Fruit fly (Drosophila melanogaster) whole organism, embryonic: ENCODE data around the gene upd1.

Experiments
- Antp ChIP-seq: fragments of 200-800 bp; sonication (Bioruptor generic); optimal IDR thresholded peaks from 3 replicates; lab custom pipeline; 2016; ENCODE audit warnings: missing biosample characterization, missing genetic modification characterization
- Atf6 ChIP-seq: fragments of 200-800 bp; sonication (Bioruptor generic); IDR thresholded peaks from 2 replicates; pipeline ENCODE4 v1.3.6; 2022; ENCODE audit warnings: missing biosample characterization, missing genetic modification characterization
- B-H1 ChIP-seq: fragments of 200-800 bp; sonication (Bioruptor generic); IDR thresholded peaks from 3 replicates; pipeline ENCODE4 v1.3.6; 2022; ENCODE audit warnings: missing biosample characterization, missing genetic modification characterization
- B-H2 ChIP-seq: fragments of 200-800 bp; sonication (Bioruptor generic); optimal IDR thresholded peaks from 2 replicates; lab custom pipeline; 2018; ENCODE audit warnings: missing biosample characterization, mild to moderate bottlenecking, missing genetic modification characterization
- Bdp1 ChIP-seq: fragments of 200-800 bp; sonication (Bioruptor generic); optimal IDR thresholded peaks from 3 replicates; lab custom pipeline; 2016; ENCODE audit warnings: missing biosample characterization, missing genetic modification characterization
- CG10209 ChIP-seq: fragments of 200-800 bp; sonication (Bioruptor generic); optimal IDR thresholded peaks from 3 replicates; lab custom pipeline; 2017; ENCODE audit warnings: missing biosample characterization, mild to moderate bottlenecking, missing genetic modification characterization, missing genetic modification reagents
- CG11085 ChIP-seq: fragments of 200-800 bp; sonication (Bioruptor generic); IDR thresholded peaks from 2 replicates; pipeline ENCODE4 v1.3.6; 2022; ENCODE audit warnings: missing biosample characterization, missing genetic modification characterization
- CG11093 ChIP-seq: fragments of 200-800 bp; sonication (Bioruptor generic); IDR thresholded peaks from 3 replicates; pipeline ENCODE4 v1.3.6; 2022; ENCODE audit warnings: missing biosample characterization, missing genetic modification characterization
- CG11696 ChIP-seq: fragments of 200-800 bp; sonication (Bioruptor generic); IDR thresholded peaks from 2 replicates; pipeline ENCODE4 v1.3.6; 2022; ENCODE audit warnings: missing biosample characterization, missing genetic modification characterization
- CG11723 ChIP-seq: fragments of 200-800 bp; sonication (Bioruptor generic); optimal IDR thresholded peaks from 2 replicates; lab custom pipeline; 2017; ENCODE audit warnings: missing biosample characterization, mild to moderate bottlenecking, missing genetic modification characterization
- CG13775 ChIP-seq: fragments of 200-800 bp; sonication (Bioruptor generic); optimal IDR thresholded peaks from 3 replicates; lab custom pipeline; 2017; ENCODE audit warnings: missing biosample characterization, mild to moderate bottlenecking, missing genetic modification characterization
- CG18262 ChIP-seq: fragments of 200-800 bp; optimal IDR thresholded peaks from 3 replicates; lab custom pipeline; 2019; ENCODE audit warnings: missing biosample characterization, mild to moderate bottlenecking, missing genetic modification characterization, moderate library complexity
- CG18619 ChIP-seq: fragments of 200-800 bp; sonication (Bioruptor generic); optimal IDR thresholded peaks from 3 replicates; lab custom pipeline; 2017; ENCODE audit warnings: missing biosample characterization, mild to moderate bottlenecking, missing genetic modification characterization
- CG2202 ChIP-seq: fragments of 200-800 bp; sonication (Bioruptor generic); optimal IDR thresholded peaks from 2 replicates; lab custom pipeline; 2018; ENCODE audit warnings: missing biosample characterization, mild to moderate bottlenecking, missing genetic modification characterization
- CG30403 ChIP-seq: fragments of 200-800 bp; sonication (Bioruptor generic); optimal IDR thresholded peaks from 3 replicates; lab custom pipeline; 2016; ENCODE audit warnings: missing biosample characterization, missing genetic modification characterization
- CG33213 ChIP-seq: fragments of 200-800 bp; sonication (Bioruptor generic); optimal IDR thresholded peaks from 3 replicates; lab custom pipeline; 2016; ENCODE audit warnings: missing biosample characterization, missing genetic modification characterization
- CG43689 ChIP-seq: fragments of 200-800 bp; sonication (Bioruptor generic); IDR thresholded peaks from 2 replicates; pipeline ENCODE4 v1.3.6; 2022; ENCODE audit warnings: missing biosample characterization, missing genetic modification characterization
- CG4854 ChIP-seq: fragments of 200-800 bp; sonication (Bioruptor generic); optimal IDR thresholded peaks from 2 replicates; lab custom pipeline; 2016; ENCODE audit warnings: missing biosample characterization, missing genetic modification characterization, inconsistent platforms
- CG6854 ChIP-seq: fragments of 200-800 bp; sonication (Bioruptor generic); optimal IDR thresholded peaks from 3 replicates; lab custom pipeline; 2017; ENCODE audit warnings: missing biosample characterization, mild to moderate bottlenecking, missing genetic modification characterization
- CG7372 ChIP-seq: fragments of 200-800 bp; sonication (Bioruptor generic); IDR thresholded peaks from 2 replicates; pipeline ENCODE4 v1.3.6; 2022; ENCODE audit warnings: missing biosample characterization, missing genetic modification characterization
- CG8281 ChIP-seq: fragments of 200-800 bp; sonication (Bioruptor generic); optimal IDR thresholded peaks from 2 replicates; lab custom pipeline; 2018; ENCODE audit warnings: missing biosample characterization, mild to moderate bottlenecking, missing genetic modification characterization, moderate library complexity
- CHES-1-like ChIP-seq: fragments of 200-800 bp; sonication (Bioruptor generic); optimal IDR thresholded peaks from 2 replicates; lab custom pipeline; 2016; ENCODE audit warnings: missing biosample characterization, missing genetic modification characterization
- CrebB ChIP-seq: fragments of 200-800 bp; sonication (Bioruptor generic); optimal IDR thresholded peaks from 3 replicates; lab custom pipeline; 2018; ENCODE audit warnings: missing biosample characterization, mild to moderate bottlenecking, missing genetic modification characterization
- Dad ChIP-seq: fragments of 200-800 bp; sonication (Bioruptor generic); optimal IDR thresholded peaks from 3 replicates; lab custom pipeline; 2016; ENCODE audit warnings: missing biosample characterization, missing genetic modification characterization
- Dll ChIP-seq: fragments of 200-800 bp; sonication (Bioruptor generic); IDR thresholded peaks from 4 replicates; pipeline ENCODE4 v1.3.6; 2022; ENCODE audit warnings: missing biosample characterization, missing genetic modification characterization; ENCODE audit not compliant: partially characterized antibody
- E2f1 ChIP-seq: fragments of 200-800 bp; sonication (Bioruptor generic); IDR thresholded peaks from 2 replicates; pipeline ENCODE4 v1.3.6; 2022; ENCODE audit warnings: missing biosample characterization, missing genetic modification characterization
- Elba2 ChIP-seq: fragments of 200-800 bp; sonication (Bioruptor generic); optimal IDR thresholded peaks from 3 replicates; lab custom pipeline; 2016; ENCODE audit warnings: missing biosample characterization, missing genetic modification characterization
- Hsf ChIP-seq: fragments of 200-800 bp; sonication (Bioruptor generic); optimal IDR thresholded peaks from 3 replicates; lab custom pipeline; 2016; ENCODE audit warnings: missing biosample characterization, missing genetic modification characterization
- Lhr ChIP-seq: fragments of 200-800 bp; sonication (Bioruptor generic); optimal IDR thresholded peaks from 3 replicates; lab custom pipeline; 2017; ENCODE audit warnings: mild to moderate bottlenecking, missing biosample characterization, missing genetic modification reagents, missing genetic modification characterization
- Opbp ChIP-seq: fragments of 200-800 bp; sonication (Bioruptor generic); IDR thresholded peaks from 3 replicates; pipeline ENCODE4 v1.3.6; 2022; ENCODE audit warnings: missing biosample characterization, missing genetic modification characterization; ENCODE audit not compliant: partially characterized antibody
- PHDP ChIP-seq: fragments of 200-800 bp; sonication (Bioruptor generic); optimal IDR thresholded peaks from 3 replicates; lab custom pipeline; 2018; ENCODE audit warnings: missing biosample characterization, mild to moderate bottlenecking, missing genetic modification characterization, moderate library complexity
- Poxn ChIP-seq: fragments of 200-800 bp; sonication (Bioruptor generic); IDR thresholded peaks from 2 replicates; pipeline ENCODE4 v1.3.6; 2022; ENCODE audit warnings: missing biosample characterization, missing genetic modification characterization
- Six4 ChIP-seq: fragments of 200-800 bp; sonication (Bioruptor generic); optimal IDR thresholded peaks from 2 replicates; lab custom pipeline; 2016; ENCODE audit warnings: missing biosample characterization, missing genetic modification characterization
- Xrp1 ChIP-seq: fragments of 200-800 bp; sonication (Bioruptor generic); IDR thresholded peaks from 2 replicates; pipeline ENCODE4 v1.3.6; 2022; ENCODE audit warnings: missing biosample characterization, missing genetic modification characterization
- bbx ChIP-seq: fragments of 200-800 bp; sonication (Bioruptor generic); IDR thresholded peaks from 2 replicates; pipeline ENCODE4 v1.3.6; 2022; ENCODE audit warnings: missing biosample characterization, missing genetic modification characterization; ENCODE audit not compliant: partially characterized antibody
- croc ChIP-seq: fragments of 200-800 bp; sonication (Bioruptor generic); conservative IDR thresholded peaks from 3 replicates; pipeline ENCODE4 v1.3.6; 2022; ENCODE audit warnings: missing biosample characterization, missing genetic modification characterization
- crp ChIP-seq, 2 experiments: fragments of 200-800 bp; sonication (Bioruptor generic); optimal IDR thresholded peaks; 2 replicates in 1 of 2; 3 replicates in 1 of 2; lab custom pipeline; 2017; ENCODE audit warnings: missing biosample characterization in 2 of 2, missing genetic modification characterization in 2 of 2, mild to moderate bottlenecking in 1 of 2, moderate library complexity in 1 of 2
- cwo ChIP-seq: fragments of 200-800 bp; sonication (Bioruptor generic); optimal IDR thresholded peaks from 3 replicates; lab custom pipeline; 2017; ENCODE audit warnings: missing biosample characterization, missing genetic modification characterization, mild to moderate bottlenecking, moderate library complexity, missing genetic modification reagents
- danr ChIP-seq: fragments of 200-800 bp; sonication (Bioruptor generic); IDR thresholded peaks from 2 replicates; pipeline ENCODE4 v1.3.6; 2022; ENCODE audit warnings: missing biosample characterization, missing genetic modification characterization
- dati ChIP-seq: fragments of 200-800 bp; sonication (Bioruptor generic); IDR thresholded peaks from 2 replicates; pipeline ENCODE4 v1.3.6; 2022; ENCODE audit warnings: missing biosample characterization, missing genetic modification characterization
- disco-r ChIP-seq: fragments of 200-800 bp; sonication (Bioruptor generic); optimal IDR thresholded peaks from 2 replicates; lab custom pipeline; 2016; ENCODE audit warnings: missing biosample characterization, missing genetic modification characterization
- fd64A ChIP-seq: fragments of 200-800 bp; sonication (Bioruptor generic); optimal IDR thresholded peaks from 3 replicates; lab custom pipeline; 2018; ENCODE audit warnings: missing biosample characterization, mild to moderate bottlenecking, missing genetic modification characterization
- lola ChIP-seq, 3 experiments: fragments of >200 bp in 2 of 3; fragments of 200-800 bp in 1 of 3; sonication (Bioruptor generic) in 1 of 3; optimal IDR thresholded peaks; 2 replicates each; lab custom pipeline; 2017 to 2019; ENCODE audit warnings: missing biosample characterization in 3 of 3, missing genetic modification characterization in 3 of 3, mild to moderate bottlenecking in 1 of 3, moderate library complexity in 1 of 3
- pan ChIP-seq, 4 experiments: fragments of >200 bp in 3 of 4; fragments of 200-800 bp in 1 of 4; sonication (Bioruptor generic) in 1 of 4; optimal IDR thresholded peaks in 3 of 4; IDR thresholded peaks in 1 of 4; 2 replicates each; pipeline versions ENCODE4 v1.3.6 to Lab custom; 2017 to 2022; ENCODE audit warnings: missing biosample characterization in 2 of 4, missing genetic modification characterization in 2 of 4, mixed read lengths in 1 of 4
- pfk ChIP-seq: fragments of 200-800 bp; sonication (Bioruptor generic); optimal IDR thresholded peaks from 2 replicates; lab custom pipeline; 2018; ENCODE audit warnings: missing biosample characterization, mild to moderate bottlenecking, missing genetic modification characterization, moderate library complexity
- ro ChIP-seq: fragments of 200-800 bp; sonication (Bioruptor generic); IDR thresholded peaks from 2 replicates; pipeline ENCODE4 v1.3.6; 2022; ENCODE audit warnings: missing biosample characterization, missing genetic modification characterization
- row ChIP-seq: fragments of 200-800 bp; sonication (Bioruptor generic); IDR thresholded peaks from 3 replicates; pipeline ENCODE4 v1.3.6; 2022; ENCODE audit warnings: missing biosample characterization, missing genetic modification characterization
- sob ChIP-seq: fragments of 200-800 bp; sonication (Bioruptor generic); IDR thresholded peaks from 2 replicates; pipeline ENCODE4 v1.3.6; 2022; ENCODE audit warnings: missing biosample characterization, missing genetic modification characterization
- tx ChIP-seq: fragments of 200-800 bp; sonication (Bioruptor generic); optimal IDR thresholded peaks from 2 replicates; lab custom pipeline; 2016; ENCODE audit warnings: missing biosample characterization, missing genetic modification characterization
- unpg ChIP-seq: fragments of 200-800 bp; sonication (Bioruptor generic); optimal IDR thresholded peaks from 3 replicates; lab custom pipeline; 2018; ENCODE audit warnings: missing biosample characterization, mild to moderate bottlenecking, missing genetic modification characterization, moderate library complexity

Gene upd1

DNA sequence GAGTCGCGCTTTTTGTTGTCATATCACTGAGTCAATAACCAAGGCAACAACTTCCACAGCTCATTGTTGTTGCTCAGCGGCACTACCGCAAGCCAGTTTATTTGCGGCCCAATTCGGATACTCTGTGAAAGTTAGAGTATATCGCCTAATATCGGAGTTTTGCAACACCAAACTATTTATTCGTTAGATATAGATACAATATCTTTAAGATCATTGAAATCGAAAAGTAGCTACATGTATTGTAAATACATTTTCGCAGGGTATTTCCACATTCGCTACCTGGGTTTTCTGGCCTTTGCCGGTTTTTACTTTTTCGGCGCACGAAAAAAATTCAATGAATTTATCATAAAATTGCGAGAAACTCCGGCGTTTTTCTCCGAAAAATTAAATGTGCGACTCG lies 15.1 kb downstream of the upd1 start (continued):
- peak; percentile 52 for TF ChIP-seq CG6854 (GFP tag; lab: Kevin White, UChicago)
- TF ChIP-seq Xrp1 = peak; percentile 76
- peak; percentile 36 for TF ChIP-seq CG8281 (tag; lab: Kevin White, UChicago)
- TF ChIP-seq unpg (GFP tag; lab: Kevin White, UChicago) = peak; percentile 76
- peak; percentile 53; the same call in 1 of the 2 replicates for TF ChIP-seq dati (GFP tag; lab: Robert Waterston, UW)
- no peak for TF ChIP-seq bbx
- TF ChIP-seq fd64A (GFP tag; lab: Kevin White, UChicago) = peak; percentile 6
- 0 out of 2 replicates have a peak, but pooled peaks have one; percentile 11 for TF ChIP-seq ro (GFP tag; lab: Robert Waterston, UW)
- TF ChIP-seq CrebB = peak; percentile 35
- peak; percentile 71 for TF ChIP-seq CG43689
- peak; percentile 66 for TF ChIP-seq CG30403
- peak; percentile 87 for TF ChIP-seq row (GFP tag; lab: Robert Waterston, UW)
- TF ChIP-seq Poxn (GFP tag; lab: Robert Waterston, UW) = no peak
- peak; percentile 42 for TF ChIP-seq tx (GFP tag; lab: Kevin White, UChicago)
- TF ChIP-seq sob (GFP tag; lab: Robert Waterston, UW) = peak; percentile 87; the same call in 1 of the 2 replicates
- TF ChIP-seq CG2202 (tag; lab: Kevin White, UChicago) = no peak
- peak; percentile 68; the same call in 2 of the 3 replicates for TF ChIP-seq CG11093 (GFP tag; lab: Robert Waterston, UW)
- peak; percentile 28 for TF ChIP-seq disco-r
- peak; percentile 34 for TF ChIP-seq CG11723 (GFP tag; lab: Kevin White, UChicago)
- TF ChIP-seq lola (GFP tag; optimal IDR thresholded peaks at IDR 0.05; lab: Kevin White, UChicago) = no peak
- peak; percentile 40 for TF ChIP-seq CG4854 (GFP tag; lab: Kevin White, UChicago)
- peak; percentile 56 for TF ChIP-seq CG33213
- TF ChIP-seq pan (optimal IDR thresholded peaks at IDR 0.05; lab: Kevin White, UChicago) = no peak
- TF ChIP-seq pan (GFP tag; optimal IDR thresholded peaks at IDR 0.05 in 1 of 2, IDR thresholded peaks at IDR 0.05 in 1 of 2) = peak in 1 of 2 experiments; percentile 85
- peak; percentile 61; the same call in 2 of the 3 replicates for TF ChIP-seq B-H1 (GFP tag; lab: Robert Waterston, UW)
- peak; percentile 53 for TF ChIP-seq CG18619 (GFP tag; lab: Kevin White, UChicago)
- no peak for TF ChIP-seq Lhr (GFP tag; lab: Kevin White, UChicago)
- peak; percentile 74 for TF ChIP-seq PHDP (tag; lab: Kevin White, UChicago)
- no peak for TF ChIP-seq Bdp1 (GFP tag; lab: Kevin White, UChicago)
- peak; percentile 58 for TF ChIP-seq Hsf (GFP tag; lab: Kevin White, UChicago)
- peak; percentile 62 for TF ChIP-seq CG10209 (GFP tag; lab: Kevin White, UChicago)
- TF ChIP-seq CG18262 (tag; lab: Kevin White, UChicago) = peak; percentile 61
- TF ChIP-seq Opbp (GFP tag; lab: Robert Waterston, UW) = no peak
- TF ChIP-seq cwo (GFP tag; lab: Kevin White, UChicago) = peak; percentile 68
- TF ChIP-seq CHES-1-like (GFP tag; lab: Kevin White, UChicago) = peak; percentile 45
- peak; percentile 65; the same call in 1 of the 2 replicates for TF ChIP-seq danr
- TF ChIP-seq CG7372 = peak; percentile 62
- TF ChIP-seq croc (GFP tag; lab: Robert Waterston, UW) = no peak
- TF ChIP-seq Six4 (GFP tag; lab: Kevin White, UChicago) = peak; percentile 10
- peak; percentile 13 for TF ChIP-seq Dad (GFP tag; lab: Kevin White, UChicago)
- no peak for TF ChIP-seq B-H2 (GFP tag; lab: Kevin White, UChicago)
- no peak for TF ChIP-seq Dll (GFP tag; lab: Robert Waterston, UW)
- TF ChIP-seq crp (GFP tag; optimal IDR thresholded peaks at IDR 0.05; lab: Kevin White, UChicago) = peak in 1 of 2 experiments; percentile 2
- peak; percentile 81 for TF ChIP-seq Atf6 (GFP tag; lab: Robert Waterston, UW)
- TF ChIP-seq CG13775 (GFP tag; lab: Kevin White, UChicago) = peak; percentile 34
- peak; percentile 80 for TF ChIP-seq CG11085 (GFP tag; lab: Robert Waterston, UW)
- peak; percentile 58; the same call in 1 of the 2 replicates for TF ChIP-seq CG11696 (GFP tag; lab: Robert Waterston, UW)
- TF ChIP-seq Antp (GFP tag; lab: Kevin White, UChicago) = peak; percentile 65
- peak; percentile 77 for TF ChIP-seq E2f1 (GFP tag; lab: Robert Waterston, UW)
- no peak for TF ChIP-seq Elba2 (GFP tag; lab: Kevin White, UChicago)
- no peak for TF ChIP-seq pfk (GFP tag; lab: Kevin White, UChicago)
